Fruit fly (Drosophila melanogaster): Measurements from ENCODE around the gene CG31093.

Gene CG31093

DNA sequence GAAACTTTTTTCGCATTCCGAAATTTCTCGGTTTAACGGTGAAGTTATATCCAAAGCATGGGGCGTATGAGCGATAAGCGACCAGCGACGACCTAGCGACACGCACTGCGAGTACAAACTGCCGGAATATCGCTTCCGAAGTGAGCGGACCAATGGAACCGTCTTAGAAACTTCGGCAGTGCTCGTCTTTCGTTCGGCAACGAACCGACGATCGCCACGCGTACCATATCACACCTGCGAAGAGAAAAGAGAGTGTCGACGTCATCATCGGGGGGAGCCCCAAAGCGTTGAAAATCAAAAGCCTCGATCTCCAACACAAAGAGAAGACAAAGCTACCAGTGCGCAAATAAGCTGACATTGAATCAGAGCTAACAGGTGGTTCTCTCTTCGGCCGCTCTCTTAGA is 49.9 kb downstream of the CG31093 start, which contains the start of gene LpR2 (continued):
- TF ChIP-seq CG12659 (GFP tag; optimal IDR thresholded peaks at IDR 0.05), result no peak
- no peak for TF ChIP-seq CG4707 (GFP tag; optimal IDR thresholded peaks at IDR 0.05)
- TF ChIP-seq wek (GFP tag; optimal IDR thresholded peaks at IDR 0.05), result no peak
- TF ChIP-seq CG7357 (GFP tag; IDR thresholded peaks at IDR 0.05), result no peak
- no peak for TF ChIP-seq CG32767 (GFP tag; IDR thresholded peaks at IDR 0.05)
- no peak for TF ChIP-seq ems (GFP tag; optimal IDR thresholded peaks at IDR 0.05)
- peak; percentile 65; the same call in 2 of the 3 replicates for TF ChIP-seq ci (GFP tag; IDR thresholded peaks at IDR 0.05)
- TF ChIP-seq Hr78 (GFP tag; optimal IDR thresholded peaks at IDR 0.05), result peak in 1 of 2 experiments; percentile 60
- no peak for TF ChIP-seq CG14710 (tag; optimal IDR thresholded peaks at IDR 0.05)
- TF ChIP-seq Gug (GFP tag; IDR thresholded peaks at IDR 0.05), result no peak
- TF ChIP-seq Deaf1 (tag; optimal IDR thresholded peaks at IDR 0.05), result peak; percentile 100
- TF ChIP-seq Dbx (GFP tag; IDR thresholded peaks at IDR 0.05), result peak; percentile 70; the same call in 2 of the 3 replicates
- TF ChIP-seq sd (tag; optimal IDR thresholded peaks at IDR 0.05), result peak; percentile 56
- TF ChIP-seq ftz-f1 (GFP tag; optimal IDR thresholded peaks at IDR 0.05), result peak; percentile 58
- no peak for TF ChIP-seq cg (GFP tag; optimal IDR thresholded peaks at IDR 0.05)
- no peak for TF ChIP-seq CG4617 (GFP tag; optimal IDR thresholded peaks at IDR 0.05; ENCODE audit: borderline replicate concordance)
- no peak for TF ChIP-seq CG7839 (tag; optimal IDR thresholded peaks at IDR 0.05)
- TF ChIP-seq CTCF (GFP tag; optimal IDR thresholded peaks at IDR 0.05), result no peak
- TF ChIP-seq CG5180 (GFP tag; optimal IDR thresholded peaks at IDR 0.05), result no peak
- no peak for TF ChIP-seq CG13775 (GFP tag; optimal IDR thresholded peaks at IDR 0.05)
- no peak for TF ChIP-seq CG6654 (GFP tag; optimal IDR thresholded peaks at IDR 0.05)
- peak; percentile 99 for TF ChIP-seq kah (GFP tag; optimal IDR thresholded peaks at IDR 0.05)
- peak; percentile 51; the same call in 1 of the 2 replicates for TF ChIP-seq CG32532 (GFP tag; IDR thresholded peaks at IDR 0.05)
- TF ChIP-seq pros (GFP tag; optimal IDR thresholded peaks at IDR 0.05), result peak; percentile 40
- no peak for TF ChIP-seq tx (GFP tag; optimal IDR thresholded peaks at IDR 0.05)
- TF ChIP-seq CG34376 (GFP tag; optimal IDR thresholded peaks at IDR 0.05), result peak; percentile 67
- no peak for TF ChIP-seq CG1603 (tag; optimal IDR thresholded peaks at IDR 0.05)
- no peak for TF ChIP-seq Rx (GFP tag; IDR thresholded peaks at IDR 0.05)
- TF ChIP-seq CG31441 (GFP tag; IDR thresholded peaks at IDR 0.05), result no peak
- 0 out of 2 replicates have a peak, but pooled peaks have one; percentile 26 for TF ChIP-seq aop (GFP tag; IDR thresholded peaks at IDR 0.05)
- no peak for TF ChIP-seq ttk (GFP tag; IDR thresholded peaks at IDR 0.05)
- no peak for TF ChIP-seq vfl (GFP tag; optimal IDR thresholded peaks at IDR 0.05)
- no peak for TF ChIP-seq H15 (GFP tag; IDR thresholded peaks at IDR 0.05)
- no peak for TF ChIP-seq CG18764 (GFP tag; optimal IDR thresholded peaks at IDR 0.05)
- TF ChIP-seq CG30431 (GFP tag; optimal IDR thresholded peaks at IDR 0.05), result no peak
- TF ChIP-seq CG4820 (GFP tag; optimal IDR thresholded peaks at IDR 0.05), result no peak
- no peak for TF ChIP-seq luna (GFP tag; optimal IDR thresholded peaks at IDR 0.05)
- TF ChIP-seq abd-A (tag; optimal IDR thresholded peaks at IDR 0.05), result no peak
- TF ChIP-seq HmgZ (tag; optimal IDR thresholded peaks at IDR 0.05), result peak; percentile 42
- no peak for TF ChIP-seq CG6813 (GFP tag; optimal IDR thresholded peaks at IDR 0.05)
- no peak for TF ChIP-seq CG6254 (GFP tag; optimal IDR thresholded peaks at IDR 0.05)
- TF ChIP-seq CG6765 (GFP tag; optimal IDR thresholded peaks at IDR 0.05), result no peak
- no peak for TF ChIP-seq sima (GFP tag; optimal IDR thresholded peaks at IDR 0.05)
- TF ChIP-seq CG10979 (tag; optimal IDR thresholded peaks at IDR 0.05), result no peak
- TF ChIP-seq Opbp (GFP tag; IDR thresholded peaks at IDR 0.05; ENCODE audit: partially characterized antibody), result 0 out of 3 replicates have a peak, but pooled peaks have one; percentile 40
- no peak for TF ChIP-seq h (optimal IDR thresholded peaks at IDR 0.05)
- no peak for TF ChIP-seq Six4 (GFP tag; optimal IDR thresholded peaks at IDR 0.05)
- peak; percentile 95 for TF ChIP-seq chinmo (GFP tag; IDR thresholded peaks at IDR 0.05; ENCODE audit: partially characterized antibody)
- TF ChIP-seq PHDP (tag; optimal IDR thresholded peaks at IDR 0.05), result no peak
- TF ChIP-seq Ets65A (GFP tag), result no peak
- no peak for TF ChIP-seq repo (GFP tag; optimal IDR thresholded peaks at IDR 0.05)
- no peak for TF ChIP-seq p53 (GFP tag; optimal IDR thresholded peaks at IDR 0.05)
